Fruit fly (Drosophila melanogaster): Measurements from ENCODE around the gene CG34452.
A peak's percentile ranks its signal among the peaks of the same experiment; 100 is the strongest.

CG34452 gene

DNA sequence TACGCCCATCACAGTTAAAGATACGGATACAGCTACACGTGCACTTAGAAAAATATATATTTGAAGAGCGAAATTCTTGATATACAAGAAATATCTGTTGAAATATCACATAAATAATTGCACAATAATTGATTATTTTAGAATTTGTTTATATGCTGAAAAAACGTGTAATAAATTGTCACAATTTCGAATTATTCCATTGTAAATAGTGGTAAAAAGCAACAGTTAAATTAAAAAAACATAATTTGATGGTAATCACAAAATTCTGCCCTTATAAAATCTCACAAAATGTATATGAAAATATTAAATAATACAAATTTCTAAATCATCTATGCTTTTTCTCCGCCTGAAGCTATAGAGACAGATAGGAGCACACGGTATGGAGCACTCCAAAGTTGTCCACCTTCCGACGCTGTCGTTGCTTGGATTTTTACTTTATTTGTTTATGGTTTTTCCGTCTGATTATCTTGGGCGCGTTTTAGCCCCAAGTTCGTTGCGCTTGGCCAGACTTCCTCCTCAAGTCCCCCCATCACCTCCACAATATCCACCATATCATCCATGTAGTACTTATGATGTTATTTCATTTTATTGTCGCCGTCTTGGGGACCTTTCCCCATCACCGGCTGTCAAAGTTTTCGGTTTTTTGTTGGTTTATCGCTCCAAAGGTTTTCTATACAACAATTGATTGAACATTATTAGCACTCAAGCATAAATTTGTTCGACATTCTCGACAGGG, 16.7 kb upstream of the CG34452 start (continued):
- TF ChIP-seq bigmax (GFP tag; optimal IDR thresholded peaks at IDR 0.05) (no peak), crp (GFP tag; optimal IDR thresholded peaks at IDR 0.05) (peak in 1 of 2 experiments; percentile 4), CG10654 (GFP tag; optimal IDR thresholded peaks at IDR 0.05) (peak; percentile 7), jing (GFP tag; optimal IDR thresholded peaks at IDR 0.05) (peak; percentile 4), Oaz (GFP tag; IDR thresholded peaks at IDR 0.05) (no peak), CG1603 (tag; optimal IDR thresholded peaks at IDR 0.05) (no peak), lmd (GFP tag; IDR thresholded peaks at IDR 0.05) (peak; percentile 42; the same call in 1 of the 2 replicates), HmgZ (tag; optimal IDR thresholded peaks at IDR 0.05) (no peak), luna (GFP tag; optimal IDR thresholded peaks at IDR 0.05) (no peak), Neu2 (GFP tag; optimal IDR thresholded peaks at IDR 0.05; ENCODE audit: borderline replicate concordance) (no peak), pan (optimal IDR thresholded peaks at IDR 0.05) (no peak), pan (GFP tag; optimal IDR thresholded peaks at IDR 0.05 in 1 of 2, IDR thresholded peaks at IDR 0.05 in 1 of 2) (no peak), ewg (GFP tag; optimal IDR thresholded peaks at IDR 0.05) (peak; percentile 46), Kr (GFP tag; optimal IDR thresholded peaks at IDR 0.05) (no peak), Atf-2 (GFP tag; optimal IDR thresholded peaks at IDR 0.05) (no peak), jumu (GFP tag; optimal IDR thresholded peaks at IDR 0.05) (no peak), Scr (GFP tag; IDR thresholded peaks at IDR 0.05; ENCODE audit: partially characterized antibody) (no peak), Camta (GFP tag; optimal IDR thresholded peaks at IDR 0.05) (no peak), CG6765 (GFP tag; optimal IDR thresholded peaks at IDR 0.05) (no peak), Adf1 (GFP tag; IDR thresholded peaks at IDR 0.05) (no peak), CG15479 (GFP tag; optimal IDR thresholded peaks at IDR 0.05) (no peak), CG2889 (GFP tag; IDR thresholded peaks at IDR 0.05) (no peak), Lpt (GFP tag; optimal IDR thresholded peaks at IDR 0.05) (no peak), CG4404 (GFP tag; IDR thresholded peaks at IDR 0.05) (no peak), Bteb2 (GFP tag; optimal IDR thresholded peaks at IDR 0.05) (no peak), phol (tag; optimal IDR thresholded peaks at IDR 0.05) (peak; percentile 83), HLH54F (GFP tag; optimal IDR thresholded peaks at IDR 0.05) (no peak), CG30431 (GFP tag; optimal IDR thresholded peaks at IDR 0.05) (peak; percentile 11), danr (GFP tag; IDR thresholded peaks at IDR 0.05) (no peak), trh (GFP tag; optimal IDR thresholded peaks at IDR 0.05) (peak; percentile 8), Deaf1 (tag; optimal IDR thresholded peaks at IDR 0.05) (peak; percentile 34), CG14050 (GFP tag; IDR thresholded peaks at IDR 0.05) (no peak), CG8089 (GFP tag; optimal IDR thresholded peaks at IDR 0.05) (no peak), CG18599 (GFP tag; optimal IDR thresholded peaks at IDR 0.05) (peak; percentile 39), mirr (GFP tag; optimal IDR thresholded peaks at IDR 0.05) (peak; percentile 13), Awh (GFP tag; IDR thresholded peaks at IDR 0.05) (no peak), Mad (GFP tag; optimal IDR thresholded peaks at IDR 0.05) (no peak), CG7372 (GFP tag; IDR thresholded peaks at IDR 0.05) (no peak), CG11085 (GFP tag; IDR thresholded peaks at IDR 0.05) (no peak), CG7556 (GFP tag; optimal IDR thresholded peaks at IDR 0.05) (peak; percentile 71), hb (GFP tag; IDR thresholded peaks at IDR 0.05; ENCODE audit: partially characterized antibody) (no peak), Gsc (GFP tag; IDR thresholded peaks at IDR 0.05) (no peak), nmo (GFP tag; optimal IDR thresholded peaks at IDR 0.05) (peak; percentile 87), CG6813 (GFP tag; optimal IDR thresholded peaks at IDR 0.05) (no peak), CG10366 (GFP tag; IDR thresholded peaks at IDR 0.05) (peak; percentile 20; the same call in 1 of the 2 replicates), gcm (GFP tag; optimal IDR thresholded peaks at IDR 0.05) (peak; percentile 32), zf30C (GFP tag; optimal IDR thresholded peaks at IDR 0.05) (peak; percentile 56), CG18011 (GFP tag; optimal IDR thresholded peaks at IDR 0.05) (no peak), bsh (GFP tag; optimal IDR thresholded peaks at IDR 0.05) (peak; percentile 0 to 77), ERR (GFP tag; optimal IDR thresholded peaks at IDR 0.05) (no peak)
